Worm (Caenorhabditis elegans): Measurements from ENCODE around the gene ipla-6.

ipla-6 gene

ce11 chrIV:6333915-6334314, 3.5 kb upstream of the ipla-6 start, which contains the start of gene blos-2:
TSS of gene blos-2 (plus strand) at chrIV:6334215.
- TF ChIP-seq nhr-77 (tag; optimal IDR thresholded peaks at IDR 0.05) (no peak), aly-2 (tag; optimal IDR thresholded peaks at IDR 0.05) (no peak), alr-1 (tag; optimal IDR thresholded peaks at IDR 0.05) (no peak), lin-11 (tag; optimal IDR thresholded peaks at IDR 0.05) (no peak), ZK546.5 (tag; optimal IDR thresholded peaks at IDR 0.05) (no peak), ceh-16 (tag; optimal IDR thresholded peaks at IDR 0.05) (no peak), ama-1 (optimal IDR thresholded peaks at IDR 0.05) (no peak), sem-4 (tag; optimal IDR thresholded peaks at IDR 0.05) (no peak), mdl-1 (tag; optimal IDR thresholded peaks at IDR 0.05) (no peak), sma-3 (GFP tag; optimal IDR thresholded peaks at IDR 0.05) (no peak), lin-13 (GFP tag; optimal IDR thresholded peaks at IDR 0.05) (no peak), dmd-4 (tag; optimal IDR thresholded peaks at IDR 0.05) (no peak)

- TF ChIP-seq ceh-16 (tag; optimal IDR thresholded peaks at IDR 0.05) (no peak), nhr-129 (tag; optimal IDR thresholded peaks at IDR 0.05) (peak; percentile 9), sma-9 (GFP tag; optimal IDR thresholded peaks at IDR 0.05) (peak; percentile 9), sma-9 (tag; optimal IDR thresholded peaks at IDR 0.05) (no peak)
These were observed 1.5 kb upstream of the ipla-6 start, which contains the start of gene mif-4 for ce11 chrIV:6335908-6336307. TSS of gene mif-4 (minus strand) at chrIV:6335994.

ce11 chrIV:6336748-6337147, 705 bp upstream of the ipla-6 start:
- peak; percentile 99 for TF ChIP-seq nhr-25 (tag; optimal IDR thresholded peaks at IDR 0.05)
- TF ChIP-seq aly-2 (tag; optimal IDR thresholded peaks at IDR 0.05) = no peak
- TF ChIP-seq unc-55 (GFP tag; optimal IDR thresholded peaks at IDR 0.05) = peak; percentile 80
- TF ChIP-seq R02D3.7 (tag; optimal IDR thresholded peaks at IDR 0.05) = peak; percentile 27
- peak; percentile 96 for TF ChIP-seq crh-2 (tag; optimal IDR thresholded peaks at IDR 0.05)
- TF ChIP-seq egl-27 (tag; optimal IDR thresholded peaks at IDR 0.05) = peak; percentile 87
- peak; percentile 91 for TF ChIP-seq Y55F3AM.14 (GFP tag; optimal IDR thresholded peaks at IDR 0.05)
- no peak for TF ChIP-seq nhr-23 (tag; optimal IDR thresholded peaks at IDR 0.05)
- peak; percentile 45 for TF ChIP-seq ceh-82 (tag; optimal IDR thresholded peaks at IDR 0.05)
- TF ChIP-seq sma-9 (GFP tag; optimal IDR thresholded peaks at IDR 0.05) = peak; percentile 100
- TF ChIP-seq sma-9 (tag; optimal IDR thresholded peaks at IDR 0.05) = peak; percentile 79
- TF ChIP-seq mdl-1 (tag; optimal IDR thresholded peaks at IDR 0.05) = peak; percentile 98 to 99
- TF ChIP-seq ztf-1 (GFP tag; conservative IDR thresholded peaks at IDR 0.05) = no peak
- no peak for TF ChIP-seq elt-3 (tag; optimal IDR thresholded peaks at IDR 0.05)
- TF ChIP-seq nhr-77 (tag; optimal IDR thresholded peaks at IDR 0.05) = no peak
- peak; percentile 96 for TF ChIP-seq ztf-4 (tag; optimal IDR thresholded peaks at IDR 0.05)
- peak; percentile 41 for TF ChIP-seq zag-1 (tag; optimal IDR thresholded peaks at IDR 0.05)
- peak; percentile 62 for TF ChIP-seq lin-11 (tag; optimal IDR thresholded peaks at IDR 0.05)
- no peak for TF ChIP-seq dmd-4 (tag; optimal IDR thresholded peaks at IDR 0.05)
- TF ChIP-seq F13H6.1 (tag; optimal IDR thresholded peaks at IDR 0.05) = peak; percentile 97
- TF ChIP-seq unc-39 (tag; optimal IDR thresholded peaks at IDR 0.05) = no peak
- TF ChIP-seq nhr-10 (tag; optimal IDR thresholded peaks at IDR 0.05) = peak; percentile 74
- no peak for TF ChIP-seq nhr-237 (tag; optimal IDR thresholded peaks at IDR 0.05)
- peak; percentile 98 for TF ChIP-seq nhr-129 (tag; optimal IDR thresholded peaks at IDR 0.05)
- no peak for TF ChIP-seq nhr-11 (tag; optimal IDR thresholded peaks at IDR 0.05)
- peak; percentile 81 for TF ChIP-seq mab-5 (tag; optimal IDR thresholded peaks at IDR 0.05)
- no peak for TF ChIP-seq lin-39 (tag; optimal IDR thresholded peaks at IDR 0.05)
- TF ChIP-seq mbf-1 (tag; optimal IDR thresholded peaks at IDR 0.05) = no peak
- TF ChIP-seq ztf-11 (tag; optimal IDR thresholded peaks at IDR 0.05) = no peak
- peak; percentile 22 for TF ChIP-seq ZK546.5 (tag; optimal IDR thresholded peaks at IDR 0.05)
- TF ChIP-seq ceh-16 (tag; optimal IDR thresholded peaks at IDR 0.05) = peak; percentile 77
- peak; percentile 70 for TF ChIP-seq lin-13 (GFP tag; optimal IDR thresholded peaks at IDR 0.05)
- TF ChIP-seq blmp-1 (tag; optimal IDR thresholded peaks at IDR 0.05; ENCODE audit: insufficient read depth) = peak; percentile 98
- TF ChIP-seq sem-4 (tag; optimal IDR thresholded peaks at IDR 0.05) = peak; percentile 98
- TF ChIP-seq ama-1 (optimal IDR thresholded peaks at IDR 0.05) = peak; percentile 23
- peak; percentile 97 for TF ChIP-seq sma-3 (GFP tag; optimal IDR thresholded peaks at IDR 0.05)
- TF ChIP-seq gmeb-1 (tag; optimal IDR thresholded peaks at IDR 0.05) = peak; percentile 89
- no peak for TF ChIP-seq peb-1 (tag; optimal IDR thresholded peaks at IDR 0.05)
- TF ChIP-seq skn-1 (tag; optimal IDR thresholded peaks at IDR 0.05) = peak; percentile 53
- no peak for TF ChIP-seq alr-1 (tag; optimal IDR thresholded peaks at IDR 0.05)
- peak; percentile 64 to 95 for TF ChIP-seq lsy-2 (tag; optimal IDR thresholded peaks at IDR 0.05)
- TF ChIP-seq nhr-12 (tag; optimal IDR thresholded peaks at IDR 0.05) = no peak
- TF ChIP-seq nhr-6 (tag; optimal IDR thresholded peaks at IDR 0.05) = peak; percentile 95
- peak; percentile 88 for TF ChIP-seq unc-62 (GFP tag; optimal IDR thresholded peaks at IDR 0.05)
- peak; percentile 98 for TF ChIP-seq nhr-21 (tag; optimal IDR thresholded peaks at IDR 0.05)
- TF ChIP-seq snpc-4 (tag; optimal IDR thresholded peaks at IDR 0.05) = peak; percentile 57
- TF ChIP-seq elt-1 (tag; optimal IDR thresholded peaks at IDR 0.05) = peak; percentile 28
- TF ChIP-seq fos-1 (tag; optimal IDR thresholded peaks at IDR 0.05) = peak; percentile 87
- TF ChIP-seq C34F6.9 (tag; optimal IDR thresholded peaks at IDR 0.05) = peak; percentile 99

All from whole organism, L2 larva.